Worm (Caenorhabditis elegans) whole organism, midembryonic: ENCODE results near the gene srh-33.

Experiments
- T22C8.4 ChIP-seq: fragments of 200-800 bp; sonication (Bioruptor generic); IDR thresholded peaks from 2 replicates; pipeline ENCODE4 v1.3.6; 2022; ENCODE audit warnings: missing genetic modification characterization, missing compliant biosample characterization
- cog-1 ChIP-seq: sonication (generic microtip); optimal IDR thresholded peaks from 2 replicates; lab custom pipeline; 2016; ENCODE audit warnings: missing genetic modification characterization, missing compliant biosample characterization
- flt-1 ChIP-seq: fragments of 200-800 bp; sonication (Bioruptor generic); IDR thresholded peaks from 2 replicates; pipeline ENCODE4 v1.3.6; 2022; ENCODE audit warnings: missing genetic modification characterization, missing compliant biosample characterization
- tab-1 ChIP-seq: fragments of 200-800 bp; sonication (Bioruptor generic); IDR thresholded peaks from 2 replicates; pipeline ENCODE4 v1.3.6; 2022; ENCODE audit warnings: missing genetic modification characterization, missing compliant biosample characterization
- ztf-23 ChIP-seq: fragments of 200-800 bp; sonication (Bioruptor generic); IDR thresholded peaks from 2 replicates; pipeline ENCODE4 v1.3.6; 2022; ENCODE audit warnings: missing genetic modification reagents, missing genetic modification characterization, missing compliant biosample characterization

- TF ChIP-seq tab-1 (GFP tag; lab: Robert Waterston, UW) (no peak), flt-1 (GFP tag; lab: Robert Waterston, UW) (no peak), cog-1 (tag; lab: Kevin White, UChicago) (no peak), ztf-23 (GFP tag; lab: Robert Waterston, UW) (no peak), T22C8.4 (GFP tag; lab: Robert Waterston, UW) (no peak)
Observed at ce11 chrV:468460-468859, 25.4 kb upstream of the srh-33 start, which contains the start of gene srbc-57.
